Fruit fly (Drosophila melanogaster) whole organism: ENCODE measurements around the gene NijC.

ENCODE experiments used
- CG8478 ChIP-seq: fragments of >200 bp; optimal IDR thresholded peaks from 2 replicates; lab custom pipeline; 2018; ENCODE audit warnings: inconsistent platforms
- Dll ChIP-seq: fragments of >200 bp; optimal IDR thresholded peaks from 2 replicates; lab custom pipeline; 2017
- EcR ChIP-seq, 2 experiments: fragments of >200 bp; optimal IDR thresholded peaks; 2 replicates each; lab custom pipeline; 2017; ENCODE audit warnings: missing biosample characterization in 2 of 2, missing genetic modification characterization in 2 of 2, missing genetic modification reagents in 2 of 2
- psq ChIP-seq: fragments of >200 bp; optimal IDR thresholded peaks from 2 replicates; lab custom pipeline; 2017
- usp ChIP-seq: fragments of >200 bp; optimal IDR thresholded peaks from 2 replicates; lab custom pipeline; 2017; ENCODE audit warnings: missing biosample characterization, missing genetic modification characterization, mixed read lengths

DNA sequence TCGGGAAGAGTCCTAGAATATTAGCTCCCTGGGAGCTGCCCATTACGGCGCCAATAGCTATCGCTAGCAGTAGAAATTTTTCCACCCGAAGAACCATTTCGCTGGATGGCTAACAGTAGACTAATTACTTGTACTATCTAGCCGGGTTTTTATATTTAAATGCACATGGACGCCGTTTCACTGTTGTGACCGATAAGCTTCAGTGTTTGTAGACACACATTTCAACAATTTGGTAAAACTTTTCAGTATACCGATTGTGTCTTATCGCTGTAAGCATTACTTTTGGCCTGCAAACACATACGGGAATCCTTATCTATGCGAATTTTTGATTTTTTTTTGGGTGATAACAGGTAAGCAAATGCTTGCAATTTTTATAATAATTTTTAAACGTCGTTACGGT is 48.7 kb downstream of the NijC start, which contains the start of gene Ugt37A3:
- TF ChIP-seq Dll (lab: Kevin White, UChicago) (no peak), psq (no peak), usp (no peak), EcR (GFP tag; optimal IDR thresholded peaks at IDR 0.05; lab: Kevin White, UChicago) (no peak), CG8478 (lab: Kevin White, UChicago) (no peak)
